Worm (Caenorhabditis elegans): ENCODE results near the gene ndab-2.

ndab-2 gene

DNA sequence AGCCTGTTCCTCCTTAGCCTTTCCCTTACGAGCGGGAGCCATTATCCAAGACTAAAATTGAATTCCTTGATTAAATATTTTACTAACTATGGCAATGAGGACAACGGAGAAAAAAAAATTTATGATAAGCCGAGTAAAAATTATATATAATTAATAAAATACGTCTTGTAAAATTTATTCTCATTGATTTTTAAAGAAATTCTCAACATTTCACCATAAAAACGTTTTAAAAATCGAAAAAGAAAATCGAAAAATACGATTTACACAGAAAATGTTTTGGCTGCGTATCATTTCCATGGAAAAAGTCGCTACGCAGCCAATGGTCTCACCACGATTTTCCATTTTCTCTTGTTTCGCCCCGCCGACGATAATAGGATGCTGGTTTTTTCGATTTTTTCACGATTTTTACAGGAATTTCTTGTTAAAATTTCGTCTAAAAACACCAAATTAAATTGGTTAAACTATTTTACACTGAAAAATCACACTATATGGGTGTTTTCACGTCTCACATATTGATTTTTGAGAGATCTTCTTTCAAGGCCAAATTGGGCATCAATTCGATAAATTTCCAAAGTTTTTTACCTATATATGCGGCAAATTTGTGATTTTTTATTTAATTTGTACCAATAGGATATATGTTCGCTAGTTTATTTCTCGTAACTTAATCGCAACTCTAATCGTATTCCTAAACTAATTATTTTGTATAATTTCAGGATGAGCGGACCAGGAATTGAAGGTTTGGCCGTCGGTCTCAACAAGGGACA, 832 bp upstream of the ndab-2 start, which contains the start of the genes rps-14 and rpl-36 (continued):
- TF ChIP-seq nhr-10 (tag; optimal IDR thresholded peaks at IDR 0.05) (no peak), attf-4 (tag; optimal IDR thresholded peaks at IDR 0.05) (no peak), nhr-77 (tag; optimal IDR thresholded peaks at IDR 0.05) (peak; percentile 94), mxl-2 (GFP tag; conservative IDR thresholded peaks at IDR 0.05) (no peak), sdz-12 (GFP tag; optimal IDR thresholded peaks at IDR 0.05) (no peak), nhr-28 (tag; optimal IDR thresholded peaks at IDR 0.05) (peak; percentile 64), nhr-102 (tag; optimal IDR thresholded peaks at IDR 0.05) (peak; percentile 75), zip-2 (tag; optimal IDR thresholded peaks at IDR 0.05) (peak; percentile 9), F44E2.7 (GFP tag; IDR thresholded peaks at IDR 0.05) (no peak), unc-62 (GFP tag; optimal IDR thresholded peaks at IDR 0.05 in 1 of 2) (no peak), unc-62 (tag; optimal IDR thresholded peaks at IDR 0.05) (no peak), ceh-28 (tag; optimal IDR thresholded peaks at IDR 0.05) (no peak), ZK337.2 (GFP tag; IDR thresholded peaks at IDR 0.05) (no peak), ceh-82 (tag; optimal IDR thresholded peaks at IDR 0.05) (no peak), ceh-20 (GFP tag; IDR thresholded peaks at IDR 0.05) (peak; percentile 63; the same call in 1 of the 2 replicates), dmd-8 (GFP tag; IDR thresholded peaks at IDR 0.05) (no peak), skn-1 (tag; optimal IDR thresholded peaks at IDR 0.05) (no peak), T20F7.1 (GFP tag; optimal IDR thresholded peaks at IDR 0.05) (peak; percentile 90), lin-1 (GFP tag; IDR thresholded peaks at IDR 0.05) (no peak), zfp-3 (GFP tag; conservative IDR thresholded peaks at IDR 0.05) (peak; percentile 84), egl-43 (GFP tag; IDR thresholded peaks at IDR 0.05) (no peak), Y105C5A.15 (GFP tag; IDR thresholded peaks at IDR 0.05) (no peak), ZK546.5 (tag; optimal IDR thresholded peaks at IDR 0.05) (peak in 1 of 2 experiments; percentile 85), pha-4 (GFP tag; IDR thresholded peaks at IDR 0.05) (peak; percentile 35; the same call in 1 of the 2 replicates), pha-4 (tag; optimal IDR thresholded peaks at IDR 0.05) (peak; percentile 92), ces-1 (GFP tag; optimal IDR thresholded peaks at IDR 0.05) (peak; percentile 12), madf-9 (GFP tag; conservative IDR thresholded peaks at IDR 0.05) (no peak), ceh-32 (tag; optimal IDR thresholded peaks at IDR 0.05; ENCODE audit: poor library complexity) (no peak), arid-1 (GFP tag; conservative IDR thresholded peaks at IDR 0.05) (0 out of 2 replicates have a peak, but pooled peaks have one; percentile 28), F37D6.2 (tag; optimal IDR thresholded peaks at IDR 0.05) (peak; percentile 57), F10B5.3 (tag; optimal IDR thresholded peaks at IDR 0.05) (no peak), lin-15B (tag; optimal IDR thresholded peaks at IDR 0.05) (peak; percentile 34), nhr-11 (tag; optimal IDR thresholded peaks at IDR 0.05) (peak; percentile 81), pqm-1 (tag; optimal IDR thresholded peaks at IDR 0.05) (no peak), spr-1 (tag; optimal IDR thresholded peaks at IDR 0.05) (peak; percentile 65), lin-13 (GFP tag; optimal IDR thresholded peaks at IDR 0.05) (peak; percentile 60), hlh-11 (tag; optimal IDR thresholded peaks at IDR 0.05) (peak; percentile 80), saeg-2 (GFP tag; IDR thresholded peaks at IDR 0.05) (no peak), mdt-29 (GFP tag; IDR thresholded peaks at IDR 0.05) (no peak), unc-39 (tag; optimal IDR thresholded peaks at IDR 0.05) (no peak), lin-38 (GFP tag; IDR thresholded peaks at IDR 0.05) (peak; percentile 86), dve-1 (tag; optimal IDR thresholded peaks at IDR 0.05; ENCODE audit: insufficient read depth) (peak; percentile 95), D1046.2 (GFP tag; IDR thresholded peaks at IDR 0.05) (no peak), tra-1 (GFP tag; IDR thresholded peaks at IDR 0.05) (0 out of 2 replicates have a peak, but pooled peaks have one; percentile 42), daf-19 (GFP tag; conservative IDR thresholded peaks at IDR 0.05) (no peak), daf-8 (GFP tag; IDR thresholded peaks at IDR 0.05) (no peak), lsy-2 (tag; optimal IDR thresholded peaks at IDR 0.05) (peak; percentile 43 to 96), F49E8.2 (tag; optimal IDR thresholded peaks at IDR 0.05; ENCODE audit: borderline replicate concordance) (no peak), spr-3 (GFP tag; optimal IDR thresholded peaks at IDR 0.05) (peak; percentile 16), aly-2 (tag; optimal IDR thresholded peaks at IDR 0.05) (no peak), dmd-6 (GFP tag; IDR thresholded peaks at IDR 0.05) (peak; percentile 71)

Data from whole organism, L4 larva.